Fruit fly (Drosophila melanogaster) whole organism, adult: ENCODE results near the gene CG31233.

Experiments
- CG11617 ChIP-seq: fragments of 200-800 bp; sonication (Bioruptor generic); optimal IDR thresholded peaks from 2 replicates; lab custom pipeline; 2017; ENCODE audit warnings: mild to moderate bottlenecking, missing biosample characterization, missing genetic modification reagents, missing genetic modification characterization
- CG12768 ChIP-seq: fragments of 200-800 bp; sonication (Bioruptor generic); optimal IDR thresholded peaks from 2 replicates; lab custom pipeline; 2017; ENCODE audit warnings: missing biosample characterization, missing genetic modification characterization, mild to moderate bottlenecking, moderate library complexity, missing genetic modification reagents
- CG1620 ChIP-seq: fragments of 200-800 bp; sonication (Bioruptor generic); optimal IDR thresholded peaks from 2 replicates; lab custom pipeline; 2016; ENCODE audit warnings: missing biosample characterization, missing genetic modification characterization
- CG5204 ChIP-seq: fragments of 200-800 bp; sonication (Bioruptor generic); optimal IDR thresholded peaks from 2 replicates; lab custom pipeline; 2016; ENCODE audit warnings: missing biosample characterization, missing genetic modification characterization
- CG7101 ChIP-seq: fragments of 200-800 bp; sonication (Bioruptor generic); optimal IDR thresholded peaks from 2 replicates; lab custom pipeline; 2018; ENCODE audit warnings: missing biosample characterization, mild to moderate bottlenecking, missing genetic modification characterization, moderate library complexity
- Clk ChIP-seq: fragments of 200-800 bp; sonication (Bioruptor generic); optimal IDR thresholded peaks from 2 replicates; lab custom pipeline; 2017; ENCODE audit warnings: missing biosample characterization, missing genetic modification characterization
- Crg-1 ChIP-seq: fragments of 200-800 bp; sonication (Bioruptor generic); optimal IDR thresholded peaks from 2 replicates; lab custom pipeline; 2016; ENCODE audit warnings: missing biosample characterization, missing genetic modification characterization
- Hr96 ChIP-seq: fragments of 200-800 bp; sonication (Bioruptor generic); optimal IDR thresholded peaks from 2 replicates; lab custom pipeline; 2016; ENCODE audit warnings: missing biosample characterization, missing genetic modification characterization
- Mnt ChIP-seq: fragments of 200-800 bp; sonication (Bioruptor generic); optimal IDR thresholded peaks from 2 replicates; lab custom pipeline; 2016; ENCODE audit warnings: missing biosample characterization, mild to moderate bottlenecking, missing genetic modification characterization
- bab1 ChIP-seq: fragments of 200-800 bp; sonication (Bioruptor generic); optimal IDR thresholded peaks from 3 replicates; lab custom pipeline; 2019; ENCODE audit warnings: missing biosample characterization, mild to moderate bottlenecking, missing genetic modification characterization, moderate library complexity
- kay ChIP-seq: fragments of 200-800 bp; sonication (Bioruptor generic); peaks from one replicate; lab custom pipeline; 2016; ENCODE audit warnings: missing biosample characterization, missing genetic modification characterization, borderline replicate concordance
- pad ChIP-seq: fragments of 200-800 bp; sonication (Bioruptor generic); optimal IDR thresholded peaks from 3 replicates; lab custom pipeline; 2017; ENCODE audit warnings: missing biosample characterization, missing genetic modification characterization, mild to moderate bottlenecking, moderate library complexity, missing genetic modification reagents
- tj ChIP-seq: fragments of 200-800 bp; sonication (Bioruptor generic); optimal IDR thresholded peaks from 3 replicates; lab custom pipeline; 2017; ENCODE audit warnings: missing biosample characterization, mild to moderate bottlenecking, missing genetic modification characterization, moderate library complexity
- toe ChIP-seq: fragments of 200-800 bp; sonication (Bioruptor generic); optimal IDR thresholded peaks from 2 replicates; lab custom pipeline; 2016; ENCODE audit warnings: missing biosample characterization, missing genetic modification characterization

- TF ChIP-seq CG1620 (GFP tag; lab: Kevin White, UChicago) (no peak), toe (GFP tag; lab: Kevin White, UChicago) (no peak), CG11617 (no peak), kay (no peak), Clk (no peak), Crg-1 (no peak), pad (no peak), tj (GFP tag; lab: Kevin White, UChicago) (no peak), CG5204 (no peak), bab1 (GFP tag; lab: Kevin White, UChicago) (no peak), Mnt (GFP tag; lab: Kevin White, UChicago) (no peak), CG7101 (no peak), CG12768 (GFP tag; lab: Kevin White, UChicago) (no peak), Hr96 (no peak)
These were observed 45.2 kb upstream of the CG31233 start for dm6 chr3R:21704439-21704838.
